Fruit fly (Drosophila melanogaster): ENCODE measurements around the gene CG13606.

The CG13606 gene

dm6 chr3R:24203426-24203825 is 31.0 kb downstream of the CG13606 start (continued):
- TF ChIP-seq ken (GFP tag; IDR thresholded peaks at IDR 0.05), result no peak
- TF ChIP-seq zfh1 (GFP tag; IDR thresholded peaks at IDR 0.05), result 0 out of 3 replicates have a peak, but pooled peaks have one; percentile 14
- TF ChIP-seq CG13424 (tag; optimal IDR thresholded peaks at IDR 0.05), result peak; percentile 43
- TF ChIP-seq Adf1 (GFP tag; IDR thresholded peaks at IDR 0.05), result no peak
- 0 out of 2 replicates have a peak, but pooled peaks have one; percentile 3 for TF ChIP-seq CG5953 (GFP tag; IDR thresholded peaks at IDR 0.05)
- TF ChIP-seq Vsx1 (GFP tag; optimal IDR thresholded peaks at IDR 0.05), result no peak
- no peak for TF ChIP-seq grn (GFP tag; optimal IDR thresholded peaks at IDR 0.05)
- peak; percentile 12 for TF ChIP-seq CG15601 (tag; optimal IDR thresholded peaks at IDR 0.05)
- no peak for TF ChIP-seq Bteb2 (GFP tag; optimal IDR thresholded peaks at IDR 0.05)
- TF ChIP-seq CG17359 (tag; optimal IDR thresholded peaks at IDR 0.05), result peak; percentile 31
- TF ChIP-seq Ptx1 (GFP tag; IDR thresholded peaks at IDR 0.05), result 0 out of 2 replicates have a peak, but pooled peaks have one; percentile 28
- peak; percentile 46 for TF ChIP-seq sqz (GFP tag; optimal IDR thresholded peaks at IDR 0.05)
- TF ChIP-seq corto (GFP tag; optimal IDR thresholded peaks at IDR 0.05), result peak; percentile 24
- no peak for TF ChIP-seq Atf6 (GFP tag; IDR thresholded peaks at IDR 0.05)
- TF ChIP-seq chinmo (GFP tag; IDR thresholded peaks at IDR 0.05; ENCODE audit: partially characterized antibody), result 0 out of 4 replicates have a peak, but pooled peaks have one; percentile 27
- peak; percentile 15; the same call in 1 of the 2 replicates for TF ChIP-seq E2f2 (GFP tag; IDR thresholded peaks at IDR 0.05)
- TF ChIP-seq Sox102F (GFP tag; optimal IDR thresholded peaks at IDR 0.05), result peak; percentile 55
- TF ChIP-seq Xbp1 (GFP tag; optimal IDR thresholded peaks at IDR 0.05), result peak; percentile 24
- TF ChIP-seq Hr78 (GFP tag; optimal IDR thresholded peaks at IDR 0.05), result peak in 1 of 2 experiments; percentile 5

dm6 chr3R:24204022-24204421 is 31.6 kb downstream of the CG13606 start:
- peak; percentile 9 for TF ChIP-seq Sox102F (GFP tag; optimal IDR thresholded peaks at IDR 0.05)
- TF ChIP-seq CG11247 (GFP tag; IDR thresholded peaks at IDR 0.05), result no peak
- no peak for TF ChIP-seq prd (optimal IDR thresholded peaks at IDR 0.05)
- 0 out of 3 replicates have a peak, but pooled peaks have one; percentile 16 for TF ChIP-seq prd (GFP tag; IDR thresholded peaks at IDR 0.05)
- TF ChIP-seq ATbp (GFP tag; optimal IDR thresholded peaks at IDR 0.05), result peak; percentile 7
- TF ChIP-seq zfh1 (GFP tag; IDR thresholded peaks at IDR 0.05), result 0 out of 3 replicates have a peak, but pooled peaks have one; percentile 7

- TF ChIP-seq CG6175 (GFP tag; IDR thresholded peaks at IDR 0.05) (no peak), chinmo (GFP tag; IDR thresholded peaks at IDR 0.05; ENCODE audit: partially characterized antibody) (peak; percentile 82; the same call in 2 of the 4 replicates), CG18262 (tag; optimal IDR thresholded peaks at IDR 0.05) (no peak), vvl (GFP tag; IDR thresholded peaks at IDR 0.05) (peak; percentile 44; the same call in 1 of the 2 replicates), Eip74EF (GFP tag; optimal IDR thresholded peaks at IDR 0.05) (peak in 1 of 2 experiments; percentile 83), CG18764 (GFP tag; optimal IDR thresholded peaks at IDR 0.05) (no peak), Blimp-1 (GFP tag; optimal IDR thresholded peaks at IDR 0.05) (peak; percentile 56), CG10209 (GFP tag; optimal IDR thresholded peaks at IDR 0.05) (no peak), sqz (GFP tag; optimal IDR thresholded peaks at IDR 0.05) (peak; percentile 67)
Measured at dm6 chr3R:24205234-24205894, 32.9 kb downstream of the CG13606 start.

dm6 chr3R:24205935-24206334 is 33.5 kb downstream of the CG13606 start:
- TF ChIP-seq odd (GFP tag; optimal IDR thresholded peaks at IDR 0.05), result peak; percentile 10
- TF ChIP-seq CG7987 (GFP tag; optimal IDR thresholded peaks at IDR 0.05), result no peak
- TF ChIP-seq CG30403 (GFP tag; optimal IDR thresholded peaks at IDR 0.05), result peak; percentile 30
- no peak for TF ChIP-seq Mes4 (GFP tag; optimal IDR thresholded peaks at IDR 0.05)
- peak; percentile 31 for TF ChIP-seq ewg (GFP tag; optimal IDR thresholded peaks at IDR 0.05)
- TF ChIP-seq ERR (GFP tag; optimal IDR thresholded peaks at IDR 0.05), result no peak
- no peak for TF ChIP-seq CG8290 (GFP tag; optimal IDR thresholded peaks at IDR 0.05)
- TF ChIP-seq CG8290 (tag; optimal IDR thresholded peaks at IDR 0.05), result no peak
- TF ChIP-seq ranshi (GFP tag; IDR thresholded peaks at IDR 0.05), result no peak
- TF ChIP-seq Poxn (GFP tag; IDR thresholded peaks at IDR 0.05), result no peak
- TF ChIP-seq HHEX (GFP tag; optimal IDR thresholded peaks at IDR 0.05), result peak; percentile 15
- TF ChIP-seq Abd-B (GFP tag; optimal IDR thresholded peaks at IDR 0.05), result peak; percentile 1
- TF ChIP-seq slbo (GFP tag; IDR thresholded peaks at IDR 0.05), result 0 out of 2 replicates have a peak, but pooled peaks have one; percentile 16
- TF ChIP-seq tap (tag; optimal IDR thresholded peaks at IDR 0.05), result peak; percentile 11
- peak in 1 of 2 experiments; percentile 74 for TF ChIP-seq Hr51 (GFP tag; optimal IDR thresholded peaks at IDR 0.05)

Data from whole organism, embryonic.